Worm (Caenorhabditis elegans) whole organism, late embryonic: Measurements from ENCODE around the gene sucl-1.

ENCODE experiments used
- C08G9.2 ChIP-seq: sonication (generic microtip); optimal IDR thresholded peaks from 2 replicates; lab custom pipeline; 2016; ENCODE audit warnings: mild to moderate bottlenecking, missing genetic modification characterization, moderate library complexity, missing compliant biosample characterization
- C38D4.7 ChIP-seq: fragments of 200-800 bp; sonication (Bioruptor generic); optimal IDR thresholded peaks from 2 replicates; lab custom pipeline; 2018; ENCODE audit warnings: mild to moderate bottlenecking, missing genetic modification characterization, moderate library complexity, missing compliant biosample characterization
- F13H6.1 ChIP-seq: sonication (generic microtip); optimal IDR thresholded peaks from 2 replicates; lab custom pipeline; 2016; ENCODE audit warnings: missing genetic modification characterization, missing compliant biosample characterization
- K02D7.2 ChIP-seq: sonication (generic microtip); optimal IDR thresholded peaks from 2 replicates; lab custom pipeline; 2017; ENCODE audit warnings: mild to moderate bottlenecking, missing genetic modification characterization, missing compliant biosample characterization
- T23F11.4 ChIP-seq: fragments of 200-800 bp; sonication (Bioruptor generic); optimal IDR thresholded peaks from 2 replicates; lab custom pipeline; 2018; ENCODE audit warnings: mild to moderate bottlenecking, missing genetic modification characterization, missing compliant biosample characterization
- Y22D7AL.16 ChIP-seq: sonication (generic microtip); optimal IDR thresholded peaks from 2 replicates; lab custom pipeline; 2016; ENCODE audit warnings: missing genetic modification characterization, missing compliant biosample characterization
- ceh-18 ChIP-seq: sonication (generic microtip); optimal IDR thresholded peaks from 2 replicates; lab custom pipeline; 2016; ENCODE audit warnings: missing genetic modification characterization, missing compliant biosample characterization
- ceh-19 ChIP-seq: fragments of 200-800 bp; sonication (Bioruptor generic); optimal IDR thresholded peaks from 2 replicates; lab custom pipeline; 2018; ENCODE audit warnings: mild to moderate bottlenecking, missing genetic modification characterization, missing compliant biosample characterization
- ceh-2 ChIP-seq: sonication (generic microtip); optimal IDR thresholded peaks from 2 replicates; lab custom pipeline; 2016; ENCODE audit warnings: missing genotype, missing genetic modification characterization, missing compliant biosample characterization
- ceh-24 ChIP-seq: sonication (generic microtip); optimal IDR thresholded peaks from 2 replicates; lab custom pipeline; 2016; ENCODE audit warnings: mild to moderate bottlenecking, missing genetic modification characterization, missing compliant biosample characterization
- ceh-30 ChIP-seq: fragments of 150-350 bp; optimal IDR thresholded peaks from 2 replicates; lab custom pipeline; 2014; ENCODE audit warnings: missing biosample characterization, missing genetic modification characterization
- ceh-31 ChIP-seq: sonication (generic microtip); optimal IDR thresholded peaks from 2 replicates; lab custom pipeline; 2016; ENCODE audit warnings: missing genetic modification characterization, missing compliant biosample characterization
- ceh-48 ChIP-seq: sonication (generic microtip); optimal IDR thresholded peaks from 2 replicates; lab custom pipeline; 2016; ENCODE audit warnings: missing genetic modification characterization, inconsistent platforms, missing compliant biosample characterization
- ceh-9 ChIP-seq: sonication (generic microtip); optimal IDR thresholded peaks from 2 replicates; lab custom pipeline; 2016; ENCODE audit warnings: mild to moderate bottlenecking, missing genetic modification characterization, inconsistent platforms, missing compliant biosample characterization
- che-1 ChIP-seq: sonication (generic microtip); optimal IDR thresholded peaks from 2 replicates; lab custom pipeline; 2016; ENCODE audit warnings: mild to moderate bottlenecking, missing genetic modification characterization, missing compliant biosample characterization
- dve-1 ChIP-seq: sonication (generic microtip); optimal IDR thresholded peaks from 2 replicates; lab custom pipeline; 2017; ENCODE audit warnings: antibody characterized with exemption, mild to moderate bottlenecking, missing genetic modification characterization, missing compliant biosample characterization
- elt-4 ChIP-seq: sonication (generic microtip); optimal IDR thresholded peaks from 2 replicates; lab custom pipeline; 2016; ENCODE audit warnings: missing genetic modification characterization, missing compliant biosample characterization
- eyg-1 ChIP-seq: sonication (generic microtip); optimal IDR thresholded peaks from 2 replicates; lab custom pipeline; 2016; ENCODE audit warnings: missing genotype, missing genetic modification characterization, missing compliant biosample characterization
- fax-1 ChIP-seq: sonication (generic microtip); optimal IDR thresholded peaks from 2 replicates; lab custom pipeline; 2016; ENCODE audit warnings: missing genotype, missing genetic modification characterization, missing compliant biosample characterization
- fkh-10 ChIP-seq: fragments of 150-350 bp; optimal IDR thresholded peaks from 2 replicates; lab custom pipeline; 2014; ENCODE audit warnings: missing biosample characterization, missing genetic modification reagents, missing genetic modification characterization
- fkh-6 ChIP-seq: sonication (generic microtip); optimal IDR thresholded peaks from 2 replicates; lab custom pipeline; 2016; ENCODE audit warnings: missing genetic modification characterization, missing compliant biosample characterization
- gmeb-2 ChIP-seq: sonication (generic microtip); optimal IDR thresholded peaks from 2 replicates; lab custom pipeline; 2016; ENCODE audit warnings: missing genetic modification characterization, inconsistent platforms, missing compliant biosample characterization
- hlh-13 ChIP-seq: fragments of 200-800 bp; sonication (Bioruptor generic); optimal IDR thresholded peaks from 2 replicates; lab custom pipeline; 2018; ENCODE audit warnings: mild to moderate bottlenecking, missing genetic modification characterization, missing compliant biosample characterization
- hlh-15 ChIP-seq: sonication (generic microtip); optimal IDR thresholded peaks from 2 replicates; lab custom pipeline; 2016; ENCODE audit warnings: missing genetic modification characterization, missing compliant biosample characterization
- hlh-30 ChIP-seq: sonication (generic microtip); optimal IDR thresholded peaks from 2 replicates; lab custom pipeline; 2017; ENCODE audit warnings: antibody characterized with exemption, missing genetic modification characterization, missing compliant biosample characterization; ENCODE audit not compliant: insufficient read depth
- hlh-8 ChIP-seq: sonication (generic microtip); optimal IDR thresholded peaks from 2 replicates; lab custom pipeline; 2016; ENCODE audit warnings: missing genotype, missing genetic modification characterization, missing compliant biosample characterization
- lim-6 ChIP-seq: sonication (generic microtip); optimal IDR thresholded peaks from 2 replicates; lab custom pipeline; 2016; ENCODE audit warnings: missing genetic modification characterization, missing compliant biosample characterization
- lin-11 ChIP-seq: fragments of 200-800 bp; sonication (Bioruptor generic); optimal IDR thresholded peaks from 2 replicates; lab custom pipeline; 2018; ENCODE audit warnings: mild to moderate bottlenecking, missing genetic modification characterization, missing compliant biosample characterization
- nfya-1 ChIP-seq: sonication (generic microtip); optimal IDR thresholded peaks from 2 replicates; lab custom pipeline; 2017; ENCODE audit warnings: missing genetic modification characterization, mild to moderate bottlenecking, missing compliant biosample characterization, antibody characterized with exemption, moderate library complexity
- nhr-11 ChIP-seq: fragments of 150-350 bp; optimal IDR thresholded peaks from 2 replicates; lab custom pipeline; 2014; ENCODE audit warnings: missing biosample characterization, missing genetic modification characterization
- npax-4 ChIP-seq: sonication (generic microtip); optimal IDR thresholded peaks from 2 replicates; lab custom pipeline; 2016; ENCODE audit warnings: missing genetic modification characterization, missing compliant biosample characterization
- odd-2 ChIP-seq: sonication (generic microtip); optimal IDR thresholded peaks from 2 replicates; lab custom pipeline; 2017; ENCODE audit warnings: antibody characterized with exemption, mild to moderate bottlenecking, missing genetic modification characterization, missing compliant biosample characterization
- pag-3 ChIP-seq: sonication (generic microtip); optimal IDR thresholded peaks from 2 replicates; lab custom pipeline; 2016; ENCODE audit warnings: missing compliant biosample characterization, missing genetic modification characterization, borderline replicate concordance
- pat-9 ChIP-seq: fragments of 200-800 bp; sonication (Bioruptor generic); optimal IDR thresholded peaks from 2 replicates; lab custom pipeline; 2018; ENCODE audit warnings: mild to moderate bottlenecking, missing genetic modification characterization, moderate library complexity, missing compliant biosample characterization
- pax-1 ChIP-seq: fragments of 150-350 bp; optimal IDR thresholded peaks from 2 replicates; lab custom pipeline; 2014; ENCODE audit warnings: missing biosample characterization, missing genetic modification characterization
- pha-2 ChIP-seq: sonication (generic microtip); optimal IDR thresholded peaks from 2 replicates; lab custom pipeline; 2017; ENCODE audit warnings: mild to moderate bottlenecking, missing genetic modification characterization, missing compliant biosample characterization
- pha-4 ChIP-seq: fragments of 150-350 bp; optimal IDR thresholded peaks from 2 replicates; lab custom pipeline; 2018; ENCODE audit warnings: missing biosample characterization, missing genetic modification reagents, missing genetic modification characterization
- pros-1 ChIP-seq: fragments of 150-350 bp; optimal IDR thresholded peaks from 2 replicates; lab custom pipeline; 2014; ENCODE audit warnings: missing biosample characterization, missing genetic modification reagents, missing genetic modification characterization
- ref-2 ChIP-seq: sonication (generic microtip); optimal IDR thresholded peaks from 2 replicates; lab custom pipeline; 2016; ENCODE audit warnings: missing genetic modification characterization, missing compliant biosample characterization
- rnt-1 ChIP-seq: sonication (generic microtip); optimal IDR thresholded peaks from 2 replicates; lab custom pipeline; 2016; ENCODE audit warnings: missing genetic modification characterization, missing compliant biosample characterization
- sox-2 ChIP-seq: fragments of 200-800 bp; sonication (Bioruptor generic); IDR thresholded peaks from 2 replicates; pipeline ENCODE4 v1.3.6; 2022; ENCODE audit warnings: missing genetic modification reagents, missing genetic modification characterization, missing compliant biosample characterization
- sox-4 ChIP-seq: sonication (generic microtip); optimal IDR thresholded peaks from 2 replicates; lab custom pipeline; 2017; ENCODE audit warnings: mild to moderate bottlenecking, missing genetic modification characterization, inconsistent platforms, missing compliant biosample characterization
- syd-9 ChIP-seq: sonication (generic microtip); optimal IDR thresholded peaks from 2 replicates; lab custom pipeline; 2016; ENCODE audit warnings: mild to moderate bottlenecking, missing genetic modification characterization, moderate library complexity, missing compliant biosample characterization
- tbx-2 ChIP-seq: sonication (generic microtip); optimal IDR thresholded peaks from 2 replicates; lab custom pipeline; 2016; ENCODE audit warnings: missing genetic modification characterization, missing compliant biosample characterization
- ttx-3 ChIP-seq: sonication (generic microtip); optimal IDR thresholded peaks from 2 replicates; lab custom pipeline; 2016; ENCODE audit warnings: missing genetic modification reagents, missing genetic modification characterization, missing compliant biosample characterization
- unc-3 ChIP-seq, 2 experiments: fragments of 200-800 bp in 1 of 2; sonication (Bioruptor generic) in 1 of 2; sonication (generic microtip) in 1 of 2; conservative IDR thresholded peaks in 1 of 2; optimal IDR thresholded peaks in 1 of 2; 2 replicates each; pipeline versions ENCODE4 v1.3.6 to Lab custom; 2016 to 2022; ENCODE audit warnings: missing compliant biosample characterization in 2 of 2, missing genetic modification characterization in 2 of 2, missing genetic modification reagents in 1 of 2
- unc-42 ChIP-seq: sonication (generic microtip); optimal IDR thresholded peaks from 2 replicates; lab custom pipeline; 2016; ENCODE audit warnings: missing genotype, missing genetic modification characterization, missing compliant biosample characterization
- unc-86 ChIP-seq: sonication (generic microtip); optimal IDR thresholded peaks from 2 replicates; lab custom pipeline; 2016; ENCODE audit warnings: missing genetic modification characterization, missing compliant biosample characterization
- ztf-16 ChIP-seq: sonication (generic microtip); optimal IDR thresholded peaks from 2 replicates; lab custom pipeline; 2017; ENCODE audit warnings: missing genetic modification characterization, missing compliant biosample characterization

sucl-1 gene

ce11 chrX:14787557-14787932 is 33.7 kb downstream of the sucl-1 start:
- TF ChIP-seq syd-9 (no peak), pha-2 (tag; lab: Kevin White, UChicago) (no peak), F13H6.1 (tag; lab: Kevin White, UChicago) (no peak), ceh-9 (tag; lab: Kevin White, UChicago) (no peak), ztf-16 (tag; lab: Kevin White, UChicago) (no peak), che-1 (no peak), sox-4 (no peak), sox-2 (GFP tag; lab: Robert Waterston, UW) (no peak), tbx-2 (tag; lab: Kevin White, UChicago) (no peak), ttx-3 (no peak), hlh-15 (tag; lab: Kevin White, UChicago) (no peak), dve-1 (tag; lab: Kevin White, UChicago) (no peak), hlh-8 (tag; lab: Kevin White, UChicago) (no peak), pax-1 (no peak), ceh-19 (GFP tag; lab: Kevin White, UChicago) (no peak), ceh-2 (tag; lab: Kevin White, UChicago) (no peak), Y22D7AL.16 (tag; lab: Kevin White, UChicago) (no peak), pag-3 (no peak), lin-11 (tag; lab: Kevin White, UChicago) (no peak), ref-2 (tag; lab: Kevin White, UChicago) (no peak)

ce11 chrX:14790320-14791048 is 36.7 kb downstream of the sucl-1 start, which contains the start of gene tatn-1:
TSS of gene tatn-1 (plus strand) at chrX:14791008.
- TF ChIP-seq dve-1 (tag; lab: Kevin White, UChicago) (peak; percentile 26), ceh-48 (tag; lab: Kevin White, UChicago) (no peak), lim-6 (tag; lab: Kevin White, UChicago) (no peak), elt-4 (tag; lab: Kevin White, UChicago) (no peak), rnt-1 (tag; lab: Kevin White, UChicago) (peak; percentile 75), nfya-1 (tag; lab: Kevin White, UChicago) (peak; percentile 16), T23F11.4 (GFP tag; lab: Kevin White, UChicago) (no peak), ceh-30 (tag; lab: Kevin White, UChicago) (no peak), ttx-3 (no peak), nhr-11 (tag; lab: Kevin White, UChicago) (no peak), odd-2 (no peak), unc-86 (tag; lab: Kevin White, UChicago) (no peak), K02D7.2 (tag; lab: Kevin White, UChicago) (no peak), pha-4 (tag; lab: Kevin White, UChicago) (no peak), hlh-15 (tag; lab: Kevin White, UChicago) (no peak), lin-11 (tag; lab: Kevin White, UChicago) (no peak), fkh-10 (GFP tag; lab: Kevin White, UChicago) (no peak), ceh-24 (tag; lab: Kevin White, UChicago) (no peak), npax-4 (tag; lab: Kevin White, UChicago) (no peak), tbx-2 (tag; lab: Kevin White, UChicago) (peak; percentile 20), sox-4 (no peak), pag-3 (no peak), hlh-30 (tag; lab: Kevin White, UChicago) (peak; percentile 29), Y22D7AL.16 (tag; lab: Kevin White, UChicago) (no peak), fax-1 (tag; lab: Kevin White, UChicago) (no peak), pros-1 (no peak), C38D4.7 (no peak), gmeb-2 (no peak), ceh-31 (no peak), hlh-13 (GFP tag; lab: Kevin White, UChicago) (no peak), pat-9 (no peak), C08G9.2 (tag; lab: Kevin White, UChicago) (no peak), syd-9 (no peak), ceh-18 (tag; lab: Kevin White, UChicago) (peak; percentile 19), unc-3 (GFP tag; conservative IDR thresholded peaks at IDR 0.05; lab: Robert Waterston, UW) (no peak), unc-3 (tag; optimal IDR thresholded peaks at IDR 0.05; lab: Kevin White, UChicago) (no peak), unc-42 (tag; lab: Kevin White, UChicago) (no peak), eyg-1 (tag; lab: Kevin White, UChicago) (no peak), fkh-6 (tag; lab: Kevin White, UChicago) (no peak), ceh-19 (GFP tag; lab: Kevin White, UChicago) (no peak)
